Fruit fly (Drosophila melanogaster) whole organism, embryonic: ENCODE measurements around the gene Epp.

Experiments
- ATbp ChIP-seq: fragments of 200-800 bp; sonication (Bioruptor generic); optimal IDR thresholded peaks from 2 replicates; lab custom pipeline; 2017; ENCODE audit warnings: missing biosample characterization, mild to moderate bottlenecking, missing genetic modification characterization, missing genetic modification reagents
- BEAF-32 ChIP-seq: fragments of 200-800 bp; sonication (Bioruptor generic); optimal IDR thresholded peaks from 3 replicates; lab custom pipeline; 2017; ENCODE audit warnings: missing biosample characterization, missing genetic modification characterization, mild to moderate bottlenecking, moderate library complexity, missing genetic modification reagents
- CG10321 ChIP-seq: fragments of 200-800 bp; sonication (Bioruptor generic); IDR thresholded peaks from 2 replicates; pipeline ENCODE4 v1.3.6; 2022; ENCODE audit warnings: missing biosample characterization, missing genetic modification characterization
- CG10654 ChIP-seq: fragments of 200-800 bp; sonication (Bioruptor generic); optimal IDR thresholded peaks from 2 replicates; lab custom pipeline; 2016; ENCODE audit warnings: missing biosample characterization, missing genetic modification characterization
- CG10959 ChIP-seq: fragments of 200-800 bp; sonication (Bioruptor generic); IDR thresholded peaks from 2 replicates; pipeline ENCODE4 v1.3.6; 2022; ENCODE audit warnings: missing biosample characterization, missing genetic modification characterization
- CG11247 ChIP-seq: fragments of 200-800 bp; sonication (Bioruptor generic); IDR thresholded peaks from 2 replicates; pipeline ENCODE4 v1.3.6; 2022; ENCODE audit warnings: missing biosample characterization, missing genetic modification characterization
- CG12071 ChIP-seq: fragments of 200-800 bp; sonication (Bioruptor generic); optimal IDR thresholded peaks from 3 replicates; lab custom pipeline; 2018; ENCODE audit warnings: missing biosample characterization, mild to moderate bottlenecking, missing genetic modification characterization
- CG1233 ChIP-seq: fragments of 200-800 bp; sonication (Bioruptor generic); optimal IDR thresholded peaks from 4 replicates; lab custom pipeline; 2018; ENCODE audit warnings: missing biosample characterization, mild to moderate bottlenecking, missing genetic modification characterization
- CG12659 ChIP-seq: fragments of 200-800 bp; sonication (Bioruptor generic); optimal IDR thresholded peaks from 3 replicates; lab custom pipeline; 2017; ENCODE audit warnings: mild to moderate bottlenecking, missing biosample characterization, missing genetic modification reagents, missing genetic modification characterization
- CG12769 ChIP-seq: fragments of 200-800 bp; sonication (Bioruptor generic); optimal IDR thresholded peaks from 2 replicates; lab custom pipeline; 2019; ENCODE audit warnings: missing biosample characterization, mild to moderate bottlenecking, missing genetic modification characterization, moderate library complexity
- CG14860 ChIP-seq: fragments of 200-800 bp; sonication (Bioruptor generic); IDR thresholded peaks from 3 replicates; pipeline ENCODE4 v1.3.6; 2022; ENCODE audit warnings: missing biosample characterization, missing genetic modification characterization; ENCODE audit not compliant: partially characterized antibody
- CG15269 ChIP-seq: fragments of 200-800 bp; sonication (Bioruptor generic); optimal IDR thresholded peaks from 2 replicates; lab custom pipeline; 2018; ENCODE audit warnings: missing biosample characterization, mild to moderate bottlenecking, missing genetic modification characterization, moderate library complexity
- CG15514 ChIP-seq: fragments of 200-800 bp; sonication (Bioruptor generic); optimal IDR thresholded peaks from 3 replicates; lab custom pipeline; 2017; ENCODE audit warnings: missing biosample characterization, missing genetic modification characterization, mild to moderate bottlenecking, moderate library complexity, missing genetic modification reagents
- CG1647 ChIP-seq: fragments of 200-800 bp; sonication (Bioruptor generic); optimal IDR thresholded peaks from 3 replicates; lab custom pipeline; 2016; ENCODE audit warnings: missing biosample characterization, missing genetic modification characterization
- CG17385 ChIP-seq: fragments of 200-800 bp; sonication (Bioruptor generic); optimal IDR thresholded peaks from 3 replicates; lab custom pipeline; 2018; ENCODE audit warnings: missing biosample characterization, mild to moderate bottlenecking, missing genetic modification characterization
- CG2116 ChIP-seq: fragments of 200-800 bp; sonication (Bioruptor generic); optimal IDR thresholded peaks from 3 replicates; lab custom pipeline; 2018; ENCODE audit warnings: missing biosample characterization, mild to moderate bottlenecking, missing genetic modification characterization
- CG31388 ChIP-seq: fragments of 200-800 bp; sonication (Bioruptor generic); optimal IDR thresholded peaks from 2 replicates; lab custom pipeline; 2016; ENCODE audit warnings: missing biosample characterization, missing genetic modification characterization
- CG34376 ChIP-seq: fragments of 200-800 bp; sonication (Bioruptor generic); optimal IDR thresholded peaks from 2 replicates; lab custom pipeline; 2018; ENCODE audit warnings: missing biosample characterization, mild to moderate bottlenecking, missing genetic modification characterization
- CG4707 ChIP-seq: fragments of 200-800 bp; sonication (Bioruptor generic); optimal IDR thresholded peaks from 2 replicates; lab custom pipeline; 2018; ENCODE audit warnings: missing biosample characterization, mild to moderate bottlenecking, missing genetic modification characterization, moderate library complexity
- CG6654 ChIP-seq: fragments of 200-800 bp; sonication (Bioruptor generic); optimal IDR thresholded peaks from 2 replicates; lab custom pipeline; 2017; ENCODE audit warnings: missing biosample characterization, mild to moderate bottlenecking, missing genetic modification characterization
- CG6765 ChIP-seq: fragments of 200-800 bp; sonication (Bioruptor generic); optimal IDR thresholded peaks from 3 replicates; lab custom pipeline; 2017; ENCODE audit warnings: missing biosample characterization, mild to moderate bottlenecking, missing genetic modification characterization
- CG7839 ChIP-seq: fragments of 200-800 bp; sonication (Bioruptor generic); optimal IDR thresholded peaks from 3 replicates; lab custom pipeline; 2018; ENCODE audit warnings: missing biosample characterization, mild to moderate bottlenecking, missing genetic modification characterization, moderate library complexity
- CG8388 ChIP-seq: fragments of 200-800 bp; sonication (Bioruptor generic); optimal IDR thresholded peaks from 2 replicates; lab custom pipeline; 2019; ENCODE audit warnings: missing biosample characterization, mild to moderate bottlenecking, missing genetic modification characterization, moderate library complexity
- CG9797 ChIP-seq: fragments of 200-800 bp; sonication (Bioruptor generic); optimal IDR thresholded peaks from 3 replicates; lab custom pipeline; 2018; ENCODE audit warnings: missing biosample characterization, mild to moderate bottlenecking, missing genetic modification characterization
- Dll ChIP-seq: fragments of 200-800 bp; sonication (Bioruptor generic); IDR thresholded peaks from 4 replicates; pipeline ENCODE4 v1.3.6; 2022; ENCODE audit warnings: missing biosample characterization, missing genetic modification characterization; ENCODE audit not compliant: partially characterized antibody
- HLH54F ChIP-seq: fragments of 200-800 bp; sonication (Bioruptor generic); optimal IDR thresholded peaks from 3 replicates; lab custom pipeline; 2016; ENCODE audit warnings: missing biosample characterization, missing genetic modification characterization
- Hey ChIP-seq: fragments of 200-800 bp; sonication (Bioruptor generic); optimal IDR thresholded peaks from 3 replicates; lab custom pipeline; 2018; ENCODE audit warnings: missing biosample characterization, mild to moderate bottlenecking, missing genetic modification characterization
- HmgZ ChIP-seq: fragments of 200-800 bp; sonication (Bioruptor generic); optimal IDR thresholded peaks from 2 replicates; lab custom pipeline; 2018; ENCODE audit warnings: missing biosample characterization, mild to moderate bottlenecking, missing genetic modification characterization
- MESR4 ChIP-seq: fragments of 200-800 bp; sonication (Bioruptor generic); optimal IDR thresholded peaks from 2 replicates; lab custom pipeline; 2018; ENCODE audit warnings: missing biosample characterization, mild to moderate bottlenecking, missing genetic modification characterization, moderate library complexity
- MTF-1 ChIP-seq: fragments of 200-800 bp; sonication (Bioruptor generic); optimal IDR thresholded peaks from 2 replicates; lab custom pipeline; 2018; ENCODE audit warnings: missing biosample characterization, mild to moderate bottlenecking, missing genetic modification characterization, borderline replicate concordance
- Myb ChIP-seq: fragments of 200-800 bp; sonication (Bioruptor generic); optimal IDR thresholded peaks from 2 replicates; lab custom pipeline; 2016; ENCODE audit warnings: missing biosample characterization, missing genetic modification characterization
- Opbp ChIP-seq: fragments of 200-800 bp; sonication (Bioruptor generic); IDR thresholded peaks from 3 replicates; pipeline ENCODE4 v1.3.6; 2022; ENCODE audit warnings: missing biosample characterization, missing genetic modification characterization; ENCODE audit not compliant: partially characterized antibody
- Ptx1 ChIP-seq: fragments of 200-800 bp; sonication (Bioruptor generic); IDR thresholded peaks from 2 replicates; pipeline ENCODE4 v1.3.6; 2022; ENCODE audit warnings: missing biosample characterization, missing genetic modification characterization
- ato ChIP-seq: fragments of 200-800 bp; sonication (Bioruptor generic); IDR thresholded peaks from 2 replicates; pipeline ENCODE4 v1.3.6; 2022; ENCODE audit warnings: missing biosample characterization, missing genetic modification characterization; ENCODE audit not compliant: partially characterized antibody
- br ChIP-seq: fragments of >200 bp; optimal IDR thresholded peaks from 2 replicates; lab custom pipeline; 2017
- bsh ChIP-seq, 2 experiments: fragments of 200-800 bp; sonication (Bioruptor generic); optimal IDR thresholded peaks; 2 replicates each; lab custom pipeline; 2017 to 2018; ENCODE audit warnings: mild to moderate bottlenecking in 2 of 2, missing biosample characterization in 2 of 2, missing genetic modification characterization in 2 of 2, moderate library complexity in 1 of 2
- chif ChIP-seq, 2 experiments: fragments of 200-800 bp; sonication (Bioruptor generic); optimal IDR thresholded peaks; 3 replicates each; lab custom pipeline; 2016; ENCODE audit warnings: missing biosample characterization in 2 of 2, missing genetic modification characterization in 2 of 2
- crc ChIP-seq: fragments of 200-800 bp; sonication (Bioruptor generic); optimal IDR thresholded peaks from 2 replicates; lab custom pipeline; 2016; ENCODE audit warnings: missing biosample characterization, missing genetic modification characterization
- ftz-f1 ChIP-seq: fragments of 200-800 bp; sonication (Bioruptor generic); optimal IDR thresholded peaks from 2 replicates; lab custom pipeline; 2016; ENCODE audit warnings: missing biosample characterization, missing genetic modification characterization
- gce ChIP-seq: fragments of 200-800 bp; sonication (Bioruptor generic); IDR thresholded peaks from 3 replicates; pipeline ENCODE4 v1.3.6; 2022; ENCODE audit warnings: missing biosample characterization, missing genetic modification characterization
- ind ChIP-seq: fragments of 200-800 bp; sonication (Bioruptor generic); optimal IDR thresholded peaks from 3 replicates; lab custom pipeline; 2016; ENCODE audit warnings: missing biosample characterization, missing genetic modification characterization
- kay ChIP-seq: fragments of 200-800 bp; sonication (Bioruptor generic); optimal IDR thresholded peaks from 2 replicates; lab custom pipeline; 2016; ENCODE audit warnings: missing biosample characterization, missing genetic modification characterization
- pan ChIP-seq, 4 experiments: fragments of >200 bp in 3 of 4; fragments of 200-800 bp in 1 of 4; sonication (Bioruptor generic) in 1 of 4; optimal IDR thresholded peaks in 3 of 4; IDR thresholded peaks in 1 of 4; 2 replicates each; pipeline versions ENCODE4 v1.3.6 to Lab custom; 2017 to 2022; ENCODE audit warnings: missing biosample characterization in 2 of 4, missing genetic modification characterization in 2 of 4, mixed read lengths in 1 of 4
- ro ChIP-seq: fragments of 200-800 bp; sonication (Bioruptor generic); IDR thresholded peaks from 2 replicates; pipeline ENCODE4 v1.3.6; 2022; ENCODE audit warnings: missing biosample characterization, missing genetic modification characterization
- run ChIP-seq: fragments of 200-800 bp; sonication (Bioruptor generic); optimal IDR thresholded peaks from 3 replicates; lab custom pipeline; 2018; ENCODE audit warnings: missing biosample characterization, mild to moderate bottlenecking, missing genetic modification characterization
- shn ChIP-seq: fragments of 200-800 bp; sonication (Bioruptor generic); optimal IDR thresholded peaks from 3 replicates; lab custom pipeline; 2016; ENCODE audit warnings: missing biosample characterization, missing genetic modification characterization
- slp2 ChIP-seq: fragments of 200-800 bp; sonication (Bioruptor generic); optimal IDR thresholded peaks from 2 replicates; lab custom pipeline; 2016; ENCODE audit warnings: missing biosample characterization, missing genetic modification characterization
- sna ChIP-seq: fragments of 200-800 bp; sonication (Bioruptor generic); IDR thresholded peaks from 2 replicates; pipeline ENCODE4 v1.3.6; 2022; ENCODE audit warnings: missing biosample characterization, missing genetic modification characterization; ENCODE audit not compliant: partially characterized antibody
- zf30C ChIP-seq: fragments of 200-800 bp; sonication (Bioruptor generic); optimal IDR thresholded peaks from 3 replicates; lab custom pipeline; 2018; ENCODE audit warnings: missing biosample characterization, mild to moderate bottlenecking, missing genetic modification characterization

Epp gene

DNA sequence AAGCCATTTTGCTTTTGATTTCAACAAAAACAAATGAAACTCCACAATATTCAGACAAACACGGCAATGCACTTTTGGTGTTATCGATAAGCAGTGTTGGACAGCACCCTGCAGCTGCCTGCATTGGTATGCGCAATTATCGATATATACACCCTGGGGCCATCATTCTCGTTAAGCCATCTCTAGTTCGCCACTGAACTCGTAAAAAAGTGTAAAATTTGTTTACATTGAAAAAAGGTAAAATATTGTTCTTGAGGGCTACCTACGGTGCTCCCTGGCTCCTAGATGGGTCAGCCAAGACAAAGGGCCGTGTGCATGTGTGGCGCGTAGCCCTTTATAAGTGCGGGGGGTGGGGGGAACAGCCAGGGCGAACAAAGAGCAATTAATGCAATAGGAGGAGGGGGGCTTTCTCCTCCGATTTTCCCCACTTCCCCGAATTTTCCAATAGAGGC, 6.2 kb downstream of the Epp start, which contains the start of the genes CG13603 and CG5902 (continued):
- TF ChIP-seq gce (0 out of 3 replicates have a peak, but pooled peaks have one; percentile 9), ro (GFP tag; lab: Robert Waterston, UW) (no peak), slp2 (no peak), run (no peak), HmgZ (tag; lab: Kevin White, UChicago) (peak; percentile 70), CG10321 (GFP tag; lab: Robert Waterston, UW) (no peak), zf30C (GFP tag; lab: Kevin White, UChicago) (no peak), CG15514 (GFP tag; lab: Kevin White, UChicago) (peak; percentile 73), CG10959 (GFP tag; lab: Robert Waterston, UW) (no peak), CG8388 (GFP tag; lab: Kevin White, UChicago) (no peak), CG2116 (GFP tag; lab: Kevin White, UChicago) (peak; percentile 98), CG14860 (GFP tag; lab: Robert Waterston, UW) (peak; percentile 65), CG1233 (GFP tag; lab: Kevin White, UChicago) (no peak), ATbp (GFP tag; lab: Kevin White, UChicago) (no peak), CG31388 (no peak), CG6765 (GFP tag; lab: Kevin White, UChicago) (no peak), br (lab: Kevin White, UChicago) (no peak), CG34376 (GFP tag; lab: Kevin White, UChicago) (no peak), CG15269 (tag; lab: Kevin White, UChicago) (no peak), CG10654 (peak; percentile 16), shn (peak; percentile 47), kay (peak; percentile 12), MESR4 (GFP tag; lab: Kevin White, UChicago) (peak; percentile 95), CG11247 (GFP tag; lab: Robert Waterston, UW) (0 out of 2 replicates have a peak, but pooled peaks have one; percentile 22), ato (GFP tag; lab: Robert Waterston, UW) (0 out of 2 replicates have a peak, but pooled peaks have one; percentile 47), CG4707 (GFP tag; lab: Kevin White, UChicago) (no peak), CG9797 (GFP tag; lab: Kevin White, UChicago) (peak; percentile 50), CG7839 (tag; lab: Kevin White, UChicago) (no peak), chif (GFP tag; optimal IDR thresholded peaks at IDR 0.05; lab: Kevin White, UChicago) (peak in 1 of 2 experiments; percentile 35), sna (GFP tag; lab: Robert Waterston, UW) (peak; percentile 65), HLH54F (GFP tag; lab: Kevin White, UChicago) (peak; percentile 63), Dll (peak; percentile 82), CG1647 (GFP tag; lab: Kevin White, UChicago) (no peak), bsh (GFP tag; optimal IDR thresholded peaks at IDR 0.05; lab: Kevin White, UChicago) (peak in 1 of 2 experiments; percentile 17), CG6654 (GFP tag; lab: Kevin White, UChicago) (no peak), crc (GFP tag; lab: Kevin White, UChicago) (no peak), CG12071 (GFP tag; lab: Kevin White, UChicago) (no peak), MTF-1 (peak; percentile 28), pan (optimal IDR thresholded peaks at IDR 0.05; lab: Kevin White, UChicago) (no peak), pan (GFP tag; optimal IDR thresholded peaks at IDR 0.05 in 1 of 2, IDR thresholded peaks at IDR 0.05 in 1 of 2) (no peak), Myb (peak; percentile 47), CG17385 (no peak), ftz-f1 (GFP tag; lab: Kevin White, UChicago) (peak; percentile 55), Opbp (GFP tag; lab: Robert Waterston, UW) (peak; percentile 88), CG12769 (tag; lab: Kevin White, UChicago) (no peak), CG12659 (GFP tag; lab: Kevin White, UChicago) (peak; percentile 80), BEAF-32 (peak; percentile 84), ind (GFP tag; lab: Kevin White, UChicago) (peak; percentile 60), Hey (tag; lab: Kevin White, UChicago) (no peak), Ptx1 (0 out of 2 replicates have a peak, but pooled peaks have one; percentile 44)
